Fruit fly (Drosophila melanogaster) whole organism, embryonic: Measurements from ENCODE around the gene CG13694.

Source experiments
- Atf6 ChIP-seq: fragments of 200-800 bp; sonication (Bioruptor generic); IDR thresholded peaks from 2 replicates; pipeline ENCODE4 v1.3.6; 2022; ENCODE audit warnings: missing biosample characterization, missing genetic modification characterization
- CG12071 ChIP-seq: fragments of 200-800 bp; sonication (Bioruptor generic); optimal IDR thresholded peaks from 3 replicates; lab custom pipeline; 2018; ENCODE audit warnings: missing biosample characterization, mild to moderate bottlenecking, missing genetic modification characterization
- CG12104 ChIP-seq: fragments of 200-800 bp; sonication (Bioruptor generic); optimal IDR thresholded peaks from 3 replicates; lab custom pipeline; 2016; ENCODE audit warnings: missing biosample characterization, missing genetic modification characterization
- CG1529 ChIP-seq: fragments of 200-800 bp; sonication (Bioruptor generic); optimal IDR thresholded peaks from 3 replicates; lab custom pipeline; 2018; ENCODE audit warnings: missing biosample characterization, missing genetic modification characterization
- CG15514 ChIP-seq: fragments of 200-800 bp; sonication (Bioruptor generic); optimal IDR thresholded peaks from 3 replicates; lab custom pipeline; 2017; ENCODE audit warnings: missing biosample characterization, missing genetic modification characterization, mild to moderate bottlenecking, moderate library complexity, missing genetic modification reagents
- CG17359 ChIP-seq: fragments of 200-800 bp; sonication (Bioruptor generic); optimal IDR thresholded peaks from 3 replicates; lab custom pipeline; 2018; ENCODE audit warnings: missing biosample characterization, mild to moderate bottlenecking, missing genetic modification characterization, moderate library complexity
- CG17829 ChIP-seq: fragments of 200-800 bp; optimal IDR thresholded peaks from 2 replicates; lab custom pipeline; 2019; ENCODE audit warnings: missing biosample characterization, mild to moderate bottlenecking, missing genetic modification characterization, moderate library complexity
- CG18619 ChIP-seq: fragments of 200-800 bp; sonication (Bioruptor generic); optimal IDR thresholded peaks from 3 replicates; lab custom pipeline; 2017; ENCODE audit warnings: missing biosample characterization, mild to moderate bottlenecking, missing genetic modification characterization
- CG3281 ChIP-seq: fragments of 200-800 bp; sonication (Bioruptor generic); optimal IDR thresholded peaks from 3 replicates; lab custom pipeline; 2017; ENCODE audit warnings: missing biosample characterization, mild to moderate bottlenecking, missing genetic modification characterization
- CG33557 ChIP-seq: fragments of 200-800 bp; sonication (Bioruptor generic); optimal IDR thresholded peaks from 2 replicates; lab custom pipeline; 2019; ENCODE audit warnings: missing biosample characterization, mild to moderate bottlenecking, missing genetic modification characterization, moderate library complexity
- CG4328 ChIP-seq: fragments of 200-800 bp; sonication (Bioruptor generic); optimal IDR thresholded peaks from 3 replicates; lab custom pipeline; 2017; ENCODE audit warnings: missing biosample characterization, missing genetic modification reagents, missing genetic modification characterization
- CG5245 ChIP-seq: fragments of 200-800 bp; sonication (Bioruptor generic); optimal IDR thresholded peaks from 3 replicates; lab custom pipeline; 2016; ENCODE audit warnings: missing biosample characterization, missing genetic modification characterization
- CG6683 ChIP-seq: fragments of 200-800 bp; sonication (Bioruptor generic); optimal IDR thresholded peaks from 2 replicates; lab custom pipeline; 2017; ENCODE audit warnings: missing biosample characterization, mild to moderate bottlenecking, missing genetic modification characterization, missing genetic modification reagents
- CG7556 ChIP-seq: fragments of 200-800 bp; sonication (Bioruptor generic); optimal IDR thresholded peaks from 2 replicates; lab custom pipeline; 2017; ENCODE audit warnings: missing biosample characterization, mild to moderate bottlenecking, missing genetic modification characterization
- CG9932 ChIP-seq: fragments of 200-800 bp; sonication (Bioruptor generic); IDR thresholded peaks from 2 replicates; pipeline ENCODE4 v1.3.6; 2022; ENCODE audit warnings: missing biosample characterization, missing genetic modification characterization
- CoRest ChIP-seq: fragments of 200-800 bp; sonication (Bioruptor generic); optimal IDR thresholded peaks from 3 replicates; lab custom pipeline; 2018; ENCODE audit warnings: missing biosample characterization, mild to moderate bottlenecking, missing genetic modification characterization, moderate library complexity
- CrebB ChIP-seq: fragments of 200-800 bp; sonication (Bioruptor generic); optimal IDR thresholded peaks from 3 replicates; lab custom pipeline; 2018; ENCODE audit warnings: missing biosample characterization, mild to moderate bottlenecking, missing genetic modification characterization
- D ChIP-seq, 2 experiments: fragments of 200-800 bp in 1 of 2; fragments of >200 bp in 1 of 2; sonication (Bioruptor generic) in 1 of 2; optimal IDR thresholded peaks; 2 replicates in 1 of 2; 3 replicates in 1 of 2; lab custom pipeline; 2017; ENCODE audit warnings: mild to moderate bottlenecking in 1 of 2, missing biosample characterization in 1 of 2, missing genetic modification characterization in 1 of 2, missing genetic modification reagents in 1 of 2
- E2f1 ChIP-seq: fragments of 200-800 bp; sonication (Bioruptor generic); IDR thresholded peaks from 2 replicates; pipeline ENCODE4 v1.3.6; 2022; ENCODE audit warnings: missing biosample characterization, missing genetic modification characterization
- E2f2 ChIP-seq: fragments of 200-800 bp; sonication (Bioruptor generic); IDR thresholded peaks from 2 replicates; pipeline ENCODE4 v1.3.6; 2022; ENCODE audit warnings: missing biosample characterization, missing genetic modification characterization
- Fer1 ChIP-seq: fragments of 200-800 bp; sonication (Bioruptor generic); optimal IDR thresholded peaks from 2 replicates; lab custom pipeline; 2017; ENCODE audit warnings: missing biosample characterization, mild to moderate bottlenecking, missing genetic modification characterization
- H15 ChIP-seq: fragments of 200-800 bp; sonication (Bioruptor generic); IDR thresholded peaks from 3 replicates; pipeline ENCODE4 v1.3.6; 2022; ENCODE audit warnings: missing biosample characterization, missing genetic modification characterization
- HHEX ChIP-seq: fragments of 200-800 bp; sonication (Bioruptor generic); optimal IDR thresholded peaks from 3 replicates; lab custom pipeline; 2017; ENCODE audit warnings: missing biosample characterization, mild to moderate bottlenecking, missing genetic modification characterization, missing genetic modification reagents
- Hand ChIP-seq: fragments of 200-800 bp; sonication (Bioruptor generic); optimal IDR thresholded peaks from 2 replicates; lab custom pipeline; 2017; ENCODE audit warnings: mild to moderate bottlenecking, missing biosample characterization, missing genetic modification reagents, missing genetic modification characterization
- Lhr ChIP-seq: fragments of 200-800 bp; sonication (Bioruptor generic); optimal IDR thresholded peaks from 3 replicates; lab custom pipeline; 2017; ENCODE audit warnings: mild to moderate bottlenecking, missing biosample characterization, missing genetic modification reagents, missing genetic modification characterization
- Med ChIP-seq: fragments of 200-800 bp; sonication (Bioruptor generic); peaks from one replicate; lab custom pipeline; 2016; ENCODE audit warnings: missing biosample characterization, missing genetic modification characterization, mild to moderate bottlenecking, inconsistent platforms, moderate library complexity
- NC2β ChIP-seq: fragments of 200-800 bp; sonication (Bioruptor generic); optimal IDR thresholded peaks from 2 replicates; lab custom pipeline; 2016; ENCODE audit warnings: missing biosample characterization, missing genetic modification characterization
- PHDP ChIP-seq: fragments of 200-800 bp; sonication (Bioruptor generic); optimal IDR thresholded peaks from 3 replicates; lab custom pipeline; 2018; ENCODE audit warnings: missing biosample characterization, mild to moderate bottlenecking, missing genetic modification characterization, moderate library complexity
- Scr ChIP-seq: fragments of 200-800 bp; sonication (Bioruptor generic); IDR thresholded peaks from 2 replicates; pipeline ENCODE4 v1.3.6; 2022; ENCODE audit warnings: missing biosample characterization, missing genetic modification characterization; ENCODE audit not compliant: partially characterized antibody
- Sox100B ChIP-seq: fragments of 200-800 bp; sonication (Bioruptor generic); optimal IDR thresholded peaks from 3 replicates; lab custom pipeline; 2018; ENCODE audit warnings: missing biosample characterization, mild to moderate bottlenecking, missing genetic modification characterization
- Sox102F ChIP-seq: fragments of 200-800 bp; sonication (Bioruptor generic); optimal IDR thresholded peaks from 2 replicates; lab custom pipeline; 2018; ENCODE audit warnings: missing biosample characterization, mild to moderate bottlenecking, missing genetic modification characterization, moderate library complexity
- aop ChIP-seq: fragments of 200-800 bp; sonication (Bioruptor generic); IDR thresholded peaks from 2 replicates; pipeline ENCODE4 v1.3.6; 2022; ENCODE audit warnings: missing biosample characterization, missing genetic modification characterization
- bsh ChIP-seq, 2 experiments: fragments of 200-800 bp; sonication (Bioruptor generic); optimal IDR thresholded peaks; 2 replicates each; lab custom pipeline; 2017 to 2018; ENCODE audit warnings: mild to moderate bottlenecking in 2 of 2, missing biosample characterization in 2 of 2, missing genetic modification characterization in 2 of 2, moderate library complexity in 1 of 2
- caup ChIP-seq: fragments of 200-800 bp; sonication (Bioruptor generic); optimal IDR thresholded peaks from 3 replicates; lab custom pipeline; 2017; ENCODE audit warnings: missing biosample characterization, mild to moderate bottlenecking, missing genetic modification characterization, moderate library complexity; ENCODE audit not compliant: severe bottlenecking
- eve ChIP-seq, 2 experiments: fragments of >200 bp; optimal IDR thresholded peaks; 2 replicates each; lab custom pipeline; 2017; ENCODE audit warnings: missing biosample characterization in 2 of 2, missing genetic modification characterization in 2 of 2
- eyg ChIP-seq: fragments of 200-800 bp; sonication (Bioruptor generic); optimal IDR thresholded peaks from 3 replicates; lab custom pipeline; 2016; ENCODE audit warnings: missing biosample characterization, missing genetic modification characterization
- hkb ChIP-seq, 2 experiments: fragments of 200-800 bp in 1 of 2; fragments of >200 bp in 1 of 2; sonication (Bioruptor generic) in 1 of 2; IDR thresholded peaks in 1 of 2; optimal IDR thresholded peaks in 1 of 2; 2 replicates each; pipeline versions ENCODE4 v1.3.6 to Lab custom; 2017 to 2022; ENCODE audit warnings: missing biosample characterization in 1 of 2, missing genetic modification characterization in 1 of 2
- jigr1 ChIP-seq: fragments of 200-800 bp; sonication (Bioruptor generic); IDR thresholded peaks from 3 replicates; pipeline ENCODE4 v1.3.6; 2022; ENCODE audit warnings: missing biosample characterization, missing genetic modification characterization
- kah ChIP-seq: fragments of 200-800 bp; sonication (Bioruptor generic); optimal IDR thresholded peaks from 2 replicates; lab custom pipeline; 2018; ENCODE audit warnings: missing biosample characterization, mild to moderate bottlenecking, missing genetic modification characterization
- lmd ChIP-seq: fragments of 200-800 bp; sonication (Bioruptor generic); IDR thresholded peaks from 2 replicates; pipeline ENCODE4 v1.3.6; 2022; ENCODE audit warnings: missing biosample characterization, missing genetic modification characterization
- lov ChIP-seq, 2 experiments: fragments of 200-800 bp in 1 of 2; fragments of >200 bp in 1 of 2; sonication (Bioruptor generic) in 1 of 2; IDR thresholded peaks in 1 of 2; optimal IDR thresholded peaks in 1 of 2; 2 replicates in 1 of 2; 3 replicates in 1 of 2; pipeline versions ENCODE4 v1.3.6 to Lab custom; 2017 to 2022; ENCODE audit warnings: missing biosample characterization in 1 of 2, missing genetic modification characterization in 1 of 2
- maf-S ChIP-seq: fragments of 200-800 bp; sonication (Bioruptor generic); optimal IDR thresholded peaks from 2 replicates; lab custom pipeline; 2016; ENCODE audit warnings: missing biosample characterization, missing genetic modification characterization
- nau ChIP-seq: fragments of 200-800 bp; sonication (Bioruptor generic); optimal IDR thresholded peaks from 3 replicates; lab custom pipeline; 2017; ENCODE audit warnings: missing biosample characterization, mild to moderate bottlenecking, missing genetic modification characterization, missing genetic modification reagents
- org-1 ChIP-seq: fragments of 200-800 bp; sonication (Bioruptor generic); optimal IDR thresholded peaks from 2 replicates; lab custom pipeline; 2017; ENCODE audit warnings: missing biosample characterization, missing genetic modification characterization
- pnt ChIP-seq: fragments of 200-800 bp; sonication (Bioruptor generic); optimal IDR thresholded peaks from 3 replicates; lab custom pipeline; 2016; ENCODE audit warnings: missing biosample characterization, missing genetic modification characterization
- tap ChIP-seq: fragments of 200-800 bp; optimal IDR thresholded peaks from 3 replicates; lab custom pipeline; 2019; ENCODE audit warnings: missing biosample characterization, mild to moderate bottlenecking, missing genetic modification characterization, moderate library complexity
- unc-4 ChIP-seq: fragments of 200-800 bp; sonication (Bioruptor generic); IDR thresholded peaks from 2 replicates; pipeline ENCODE4 v1.3.6; 2022; ENCODE audit warnings: missing biosample characterization, missing genetic modification characterization; ENCODE audit not compliant: partially characterized antibody
- yki ChIP-seq: fragments of >200 bp; optimal IDR thresholded peaks from 3 replicates; lab custom pipeline; 2018

The CG13694 gene

DNA sequence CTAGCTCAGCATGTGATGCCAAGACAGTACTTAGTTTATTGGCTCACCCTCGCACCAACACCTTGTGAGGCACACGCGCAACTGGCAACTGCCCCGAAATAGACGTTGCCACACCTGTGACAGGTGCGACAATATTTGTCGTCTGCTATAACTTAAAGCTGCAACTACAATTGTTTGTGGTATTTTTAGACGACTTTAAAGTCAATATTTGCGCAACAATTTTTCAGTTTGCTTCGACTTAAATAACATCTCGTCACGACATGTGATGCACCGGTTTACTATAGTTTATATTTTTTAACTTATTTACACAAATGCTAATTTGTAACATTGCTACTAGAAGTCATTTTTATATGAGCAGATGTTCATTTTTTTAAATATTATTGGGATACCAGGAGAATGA, 35.1 kb downstream of the CG13694 start (continued):
- TF ChIP-seq CG6683 (GFP tag; lab: Kevin White, UChicago) (peak; percentile 53), Atf6 (GFP tag; lab: Robert Waterston, UW) (no peak), Fer1 (peak; percentile 76), Scr (no peak), HHEX (GFP tag; lab: Kevin White, UChicago) (peak; percentile 58), CG9932 (GFP tag; lab: Robert Waterston, UW) (no peak), Hand (GFP tag; lab: Kevin White, UChicago) (peak; percentile 14), CrebB (tag; lab: Kevin White, UChicago) (peak; percentile 55), CG5245 (no peak), Lhr (peak; percentile 25), CG1529 (peak; percentile 55), CoRest (tag; lab: Kevin White, UChicago) (no peak), unc-4 (GFP tag; lab: Robert Waterston, UW) (no peak), CG33557 (GFP tag; lab: Kevin White, UChicago) (peak; percentile 26), Med (GFP tag; lab: Kevin White, UChicago) (peak; percentile 74), pnt (GFP tag; lab: Kevin White, UChicago) (no peak), nau (GFP tag; lab: Kevin White, UChicago) (peak; percentile 85), lmd (GFP tag; lab: Robert Waterston, UW) (no peak), bsh (GFP tag; optimal IDR thresholded peaks at IDR 0.05; lab: Kevin White, UChicago) (peak in 1 of 2 experiments; percentile 32), CG12071 (GFP tag; lab: Kevin White, UChicago) (peak; percentile 79), H15 (GFP tag; lab: Robert Waterston, UW) (no peak), hkb (optimal IDR thresholded peaks at IDR 0.05; lab: Kevin White, UChicago) (no peak), hkb (GFP tag; IDR thresholded peaks at IDR 0.05; lab: Robert Waterston, UW) (peak; percentile 53; the same call in 1 of the 2 replicates), PHDP (tag; lab: Kevin White, UChicago) (peak; percentile 55), CG12104 (GFP tag; lab: Kevin White, UChicago) (peak; percentile 7), CG3281 (GFP tag; lab: Kevin White, UChicago) (peak; percentile 63), E2f1 (GFP tag; lab: Robert Waterston, UW) (no peak), eyg (GFP tag; lab: Kevin White, UChicago) (peak; percentile 15), Sox100B (GFP tag; lab: Kevin White, UChicago) (peak; percentile 74), eve (GFP tag; optimal IDR thresholded peaks at IDR 0.05; lab: Kevin White, UChicago) (no peak), kah (GFP tag; lab: Kevin White, UChicago) (peak; percentile 38), CG7556 (GFP tag; lab: Kevin White, UChicago) (peak; percentile 46), CG17359 (tag; lab: Kevin White, UChicago) (peak; percentile 40), CG15514 (GFP tag; lab: Kevin White, UChicago) (peak; percentile 62), Sox102F (GFP tag; lab: Kevin White, UChicago) (peak; percentile 28), org-1 (peak; percentile 61), NC2β (GFP tag; lab: Kevin White, UChicago) (no peak), lov (optimal IDR thresholded peaks at IDR 0.05; lab: Kevin White, UChicago) (no peak), lov (GFP tag; IDR thresholded peaks at IDR 0.05; lab: Robert Waterston, UW) (0 out of 3 replicates have a peak, but pooled peaks have one; percentile 35), CG4328 (GFP tag; lab: Kevin White, UChicago) (peak; percentile 33), jigr1 (GFP tag; lab: Robert Waterston, UW) (no peak), E2f2 (no peak), yki (lab: Kevin White, UChicago) (no peak), tap (tag; lab: Kevin White, UChicago) (peak; percentile 20), D (optimal IDR thresholded peaks at IDR 0.05; lab: Kevin White, UChicago) (no peak), D (GFP tag; optimal IDR thresholded peaks at IDR 0.05; lab: Kevin White, UChicago) (peak; percentile 30), caup (peak; percentile 72), CG18619 (GFP tag; lab: Kevin White, UChicago) (peak; percentile 28), maf-S (GFP tag; lab: Kevin White, UChicago) (no peak), CG17829 (no peak), aop (GFP tag; lab: Robert Waterston, UW) (no peak)
